Fruit fly (Drosophila melanogaster): ENCODE results near the gene CG15824.
A peak's percentile ranks its signal among the peaks of the same experiment; 100 is the strongest.

CG15824 gene

dm6 chr2L:852647-853111 is 32.3 kb downstream of the CG15824 start, which contains the start of the genes CG4291 and kraken (continued):
- TF ChIP-seq Dfd (GFP tag; optimal IDR thresholded peaks at IDR 0.05), result no peak
- TF ChIP-seq hbn (GFP tag; IDR thresholded peaks at IDR 0.05; ENCODE audit: partially characterized antibody), result peak; percentile 12; the same call in 1 of the 2 replicates
- peak; percentile 47; the same call in 1 of the 2 replicates for TF ChIP-seq klu (GFP tag; IDR thresholded peaks at IDR 0.05)
- TF ChIP-seq Hmr (GFP tag; optimal IDR thresholded peaks at IDR 0.05), result peak; percentile 72
- no peak for TF ChIP-seq Hr39 (optimal IDR thresholded peaks at IDR 0.05)
- no peak for TF ChIP-seq ham (GFP tag; IDR thresholded peaks at IDR 0.05)
- no peak for TF ChIP-seq Elba2 (GFP tag; optimal IDR thresholded peaks at IDR 0.05)
- TF ChIP-seq crp (GFP tag; optimal IDR thresholded peaks at IDR 0.05), result no peak
- TF ChIP-seq sens (GFP tag), result peak; percentile 84
- peak; percentile 48 for TF ChIP-seq PHDP (tag; optimal IDR thresholded peaks at IDR 0.05)
- peak; percentile 30 for TF ChIP-seq CG11723 (GFP tag; optimal IDR thresholded peaks at IDR 0.05)
- peak; percentile 63; the same call in 1 of the 2 replicates for TF ChIP-seq ara (GFP tag; IDR thresholded peaks at IDR 0.05)
- peak; percentile 57; the same call in 1 of the 3 replicates for TF ChIP-seq CG2199 (GFP tag; IDR thresholded peaks at IDR 0.05)
- peak; percentile 27 for TF ChIP-seq CG30020 (tag; optimal IDR thresholded peaks at IDR 0.05)
- peak; percentile 31; the same call in 1 of the 2 replicates for TF ChIP-seq CG11085 (GFP tag; IDR thresholded peaks at IDR 0.05)
- TF ChIP-seq CG4360 (GFP tag; IDR thresholded peaks at IDR 0.05), result peak; percentile 55
- no peak for TF ChIP-seq CG11398 (GFP tag; optimal IDR thresholded peaks at IDR 0.05)
- TF ChIP-seq Neu2 (GFP tag; optimal IDR thresholded peaks at IDR 0.05; ENCODE audit: borderline replicate concordance), result no peak
- TF ChIP-seq kay (GFP tag; optimal IDR thresholded peaks at IDR 0.05), result peak; percentile 16
- TF ChIP-seq ems (GFP tag; optimal IDR thresholded peaks at IDR 0.05), result peak; percentile 45
- no peak for TF ChIP-seq CG2889 (GFP tag; IDR thresholded peaks at IDR 0.05)
- TF ChIP-seq tgo (GFP tag; IDR thresholded peaks at IDR 0.05), result peak; percentile 16; the same call in 1 of the 3 replicates
- no peak for TF ChIP-seq ato (GFP tag; IDR thresholded peaks at IDR 0.05; ENCODE audit: partially characterized antibody)
- TF ChIP-seq Gsc (GFP tag; IDR thresholded peaks at IDR 0.05), result no peak
- peak; percentile 68 for TF ChIP-seq CG13424 (tag; optimal IDR thresholded peaks at IDR 0.05)
- no peak for TF ChIP-seq Hey (tag; optimal IDR thresholded peaks at IDR 0.05)
- no peak for TF ChIP-seq CG13123 (GFP tag; optimal IDR thresholded peaks at IDR 0.05)
- peak; percentile 53; the same call in 1 of the 2 replicates for TF ChIP-seq H2.0 (GFP tag; IDR thresholded peaks at IDR 0.05)
- peak; percentile 88 for TF ChIP-seq Jarid2 (GFP tag; optimal IDR thresholded peaks at IDR 0.05)
- TF ChIP-seq cas (GFP tag; IDR thresholded peaks at IDR 0.05), result no peak
- peak; percentile 46 for TF ChIP-seq CG12391 (tag; optimal IDR thresholded peaks at IDR 0.05)
- TF ChIP-seq Dip2 (GFP tag; IDR thresholded peaks at IDR 0.05), result no peak
- no peak for TF ChIP-seq CG3726 (GFP tag; IDR thresholded peaks at IDR 0.05)
- peak; percentile 73 for TF ChIP-seq CG12659 (GFP tag; optimal IDR thresholded peaks at IDR 0.05)
- no peak for TF ChIP-seq Nf-YB (GFP tag; optimal IDR thresholded peaks at IDR 0.05)
- no peak for TF ChIP-seq zf30C (GFP tag; optimal IDR thresholded peaks at IDR 0.05)
- no peak for TF ChIP-seq CG11696 (GFP tag; IDR thresholded peaks at IDR 0.05)
- TF ChIP-seq lilli (GFP tag; optimal IDR thresholded peaks at IDR 0.05), result peak; percentile 78
- TF ChIP-seq Oaz (GFP tag; IDR thresholded peaks at IDR 0.05), result 0 out of 2 replicates have a peak, but pooled peaks have one; percentile 12
- peak; percentile 72 to 74 for TF ChIP-seq dpn (GFP tag; optimal IDR thresholded peaks at IDR 0.05)
- peak; percentile 74 for TF ChIP-seq CG16779 (GFP tag; IDR thresholded peaks at IDR 0.05)
- no peak for TF ChIP-seq CG4820 (GFP tag; optimal IDR thresholded peaks at IDR 0.05)
- peak; percentile 79 for TF ChIP-seq Vsx1 (GFP tag; optimal IDR thresholded peaks at IDR 0.05)
- TF ChIP-seq CG3838 (GFP tag; optimal IDR thresholded peaks at IDR 0.05), result no peak
- no peak for TF ChIP-seq CG9876 (GFP tag; optimal IDR thresholded peaks at IDR 0.05)
- peak; percentile 99 for TF ChIP-seq CG8281 (tag; optimal IDR thresholded peaks at IDR 0.05)
- TF ChIP-seq TFAM (GFP tag; optimal IDR thresholded peaks at IDR 0.05), result no peak
- TF ChIP-seq CG10654 (GFP tag; optimal IDR thresholded peaks at IDR 0.05), result no peak
- peak; percentile 14; the same call in 1 of the 2 replicates for TF ChIP-seq CG4404 (GFP tag; IDR thresholded peaks at IDR 0.05)
- TF ChIP-seq Pdp1 (GFP tag; optimal IDR thresholded peaks at IDR 0.05), result peak; percentile 60 to 70
- TF ChIP-seq tll (GFP tag; optimal IDR thresholded peaks at IDR 0.05), result no peak
